Fruit fly (Drosophila melanogaster): Measurements from ENCODE around the gene Cat.

DNA sequence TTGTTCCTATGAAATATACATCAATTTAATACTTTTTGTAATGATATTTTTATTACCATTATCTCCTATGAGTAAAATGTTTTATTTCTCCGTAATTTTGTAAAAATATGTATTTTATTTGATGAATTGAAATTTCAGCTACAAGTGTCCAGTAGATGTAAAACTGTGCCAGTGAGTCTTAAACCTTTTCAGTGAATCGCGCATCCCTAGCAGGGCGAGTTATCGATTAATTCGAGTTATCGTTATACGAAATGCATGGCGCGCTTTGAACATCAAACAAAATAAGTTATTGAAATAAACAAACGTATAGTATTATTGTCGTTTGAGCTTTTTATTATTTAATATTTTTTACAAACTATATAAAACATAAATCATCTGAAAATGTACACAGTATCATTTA, 5.9 kb downstream of the Cat start:
- TF ChIP-seq Rel (GFP tag; optimal IDR thresholded peaks at IDR 0.05) (no peak), Rel (tag; optimal IDR thresholded peaks at IDR 0.05) (no peak), Myc (optimal IDR thresholded peaks at IDR 0.05) (peak; percentile 86), tai (GFP tag; optimal IDR thresholded peaks at IDR 0.05) (no peak), foxo (GFP tag; optimal IDR thresholded peaks at IDR 0.05) (no peak)

Measured in whole organism, wandering third instar larva.